Fruit fly (Drosophila melanogaster) whole organism, pupa: ENCODE results near the gene alphaSnap.

ENCODE experiments used
- CG10348 ChIP-seq: fragments of 200-800 bp; sonication (Bioruptor generic); IDR thresholded peaks from 2 replicates; pipeline ENCODE4 v1.3.6; 2022; ENCODE audit warnings: missing biosample characterization, missing genetic modification characterization
- CG12605 ChIP-seq: fragments of 200-800 bp; sonication (Bioruptor generic); IDR thresholded peaks from 2 replicates; pipeline ENCODE4 v1.3.6; 2022; ENCODE audit warnings: missing biosample characterization, missing genetic modification characterization
- CG13204 ChIP-seq: fragments of 200-800 bp; sonication (Bioruptor generic); optimal IDR thresholded peaks from 2 replicates; lab custom pipeline; 2018; ENCODE audit warnings: missing biosample characterization, mild to moderate bottlenecking, missing genetic modification characterization, moderate library complexity
- CG14655 ChIP-seq: fragments of 200-800 bp; sonication (Bioruptor generic); optimal IDR thresholded peaks from 3 replicates; lab custom pipeline; 2017; ENCODE audit warnings: mild to moderate bottlenecking, missing biosample characterization, missing genetic modification reagents, missing genetic modification characterization
- CG15710 ChIP-seq: fragments of 200-800 bp; sonication (Bioruptor generic); optimal IDR thresholded peaks from 2 replicates; lab custom pipeline; 2018; ENCODE audit warnings: missing biosample characterization, mild to moderate bottlenecking, missing genetic modification characterization, moderate library complexity
- CG17806 ChIP-seq: fragments of 200-800 bp; sonication (Bioruptor generic); optimal IDR thresholded peaks from 2 replicates; lab custom pipeline; 2018; ENCODE audit warnings: missing biosample characterization, mild to moderate bottlenecking, missing genetic modification characterization, moderate library complexity
- CG32121 ChIP-seq: fragments of 200-800 bp; sonication (Bioruptor generic); IDR thresholded peaks from 2 replicates; pipeline ENCODE4 v1.3.6; 2022; ENCODE audit warnings: missing biosample characterization, missing genetic modification characterization
- CG34367 ChIP-seq: fragments of 200-800 bp; sonication (Bioruptor generic); optimal IDR thresholded peaks from 2 replicates; lab custom pipeline; 2018; ENCODE audit warnings: missing biosample characterization, mild to moderate bottlenecking, missing genetic modification characterization
- CG4496 ChIP-seq: fragments of 200-800 bp; sonication (Bioruptor generic); IDR thresholded peaks from 3 replicates; pipeline ENCODE4 v1.3.6; 2022; ENCODE audit warnings: missing biosample characterization, missing genetic modification characterization
- CG8159 ChIP-seq: fragments of 200-800 bp; sonication (Bioruptor generic); optimal IDR thresholded peaks from 3 replicates; lab custom pipeline; 2018; ENCODE audit warnings: missing biosample characterization, mild to moderate bottlenecking, missing genetic modification characterization, moderate library complexity
- CG8301 ChIP-seq: fragments of 200-800 bp; sonication (Bioruptor generic); optimal IDR thresholded peaks from 2 replicates; lab custom pipeline; 2018; ENCODE audit warnings: missing biosample characterization, mild to moderate bottlenecking, missing genetic modification characterization
- CG9948 ChIP-seq: fragments of 200-800 bp; sonication (Bioruptor generic); optimal IDR thresholded peaks from 2 replicates; lab custom pipeline; 2018; ENCODE audit warnings: missing biosample characterization, mild to moderate bottlenecking, missing genetic modification characterization, moderate library complexity
- D1 ChIP-seq: fragments of 200-800 bp; sonication (Bioruptor generic); optimal IDR thresholded peaks from 2 replicates; lab custom pipeline; 2018; ENCODE audit warnings: missing biosample characterization, mild to moderate bottlenecking, missing genetic modification characterization, moderate library complexity
- EcR ChIP-seq: fragments of 200-800 bp; sonication (Bioruptor generic); optimal IDR thresholded peaks from 3 replicates; lab custom pipeline; 2019; ENCODE audit warnings: missing biosample characterization, missing genetic modification characterization, mild to moderate bottlenecking, moderate library complexity, missing genetic modification reagents
- Ets98B ChIP-seq: fragments of 200-800 bp; sonication (Bioruptor generic); IDR thresholded peaks from 2 replicates; pipeline ENCODE4 v1.3.6; 2022; ENCODE audit warnings: missing biosample characterization, missing genetic modification characterization
- Pif1A ChIP-seq: fragments of 200-800 bp; sonication (Bioruptor generic); optimal IDR thresholded peaks from 3 replicates; lab custom pipeline; 2016; ENCODE audit warnings: missing biosample characterization, missing genetic modification characterization
- Pif1B ChIP-seq: fragments of 200-800 bp; sonication (Bioruptor generic); optimal IDR thresholded peaks from 3 replicates; lab custom pipeline; 2016; ENCODE audit warnings: missing biosample characterization, missing genetic modification characterization
- Snoo ChIP-seq: fragments of 200-800 bp; sonication (Bioruptor generic); optimal IDR thresholded peaks from 3 replicates; lab custom pipeline; 2017; ENCODE audit warnings: missing biosample characterization, mild to moderate bottlenecking, missing genetic modification characterization, inconsistent platforms
- fd96Ca ChIP-seq: fragments of 200-800 bp; sonication (Bioruptor generic); IDR thresholded peaks from 3 replicates; pipeline ENCODE4 v1.3.6; 2022; ENCODE audit warnings: missing biosample characterization, missing genetic modification characterization
- gl ChIP-seq: fragments of 200-800 bp; sonication (Bioruptor generic); optimal IDR thresholded peaks from 2 replicates; lab custom pipeline; 2018; ENCODE audit warnings: missing biosample characterization, mild to moderate bottlenecking, missing genetic modification characterization
- rn ChIP-seq: fragments of 200-800 bp; sonication (Bioruptor generic); IDR thresholded peaks from 2 replicates; pipeline ENCODE4 v1.3.6; 2022; ENCODE audit warnings: missing biosample characterization, missing genetic modification characterization

The alphaSnap gene

DNA sequence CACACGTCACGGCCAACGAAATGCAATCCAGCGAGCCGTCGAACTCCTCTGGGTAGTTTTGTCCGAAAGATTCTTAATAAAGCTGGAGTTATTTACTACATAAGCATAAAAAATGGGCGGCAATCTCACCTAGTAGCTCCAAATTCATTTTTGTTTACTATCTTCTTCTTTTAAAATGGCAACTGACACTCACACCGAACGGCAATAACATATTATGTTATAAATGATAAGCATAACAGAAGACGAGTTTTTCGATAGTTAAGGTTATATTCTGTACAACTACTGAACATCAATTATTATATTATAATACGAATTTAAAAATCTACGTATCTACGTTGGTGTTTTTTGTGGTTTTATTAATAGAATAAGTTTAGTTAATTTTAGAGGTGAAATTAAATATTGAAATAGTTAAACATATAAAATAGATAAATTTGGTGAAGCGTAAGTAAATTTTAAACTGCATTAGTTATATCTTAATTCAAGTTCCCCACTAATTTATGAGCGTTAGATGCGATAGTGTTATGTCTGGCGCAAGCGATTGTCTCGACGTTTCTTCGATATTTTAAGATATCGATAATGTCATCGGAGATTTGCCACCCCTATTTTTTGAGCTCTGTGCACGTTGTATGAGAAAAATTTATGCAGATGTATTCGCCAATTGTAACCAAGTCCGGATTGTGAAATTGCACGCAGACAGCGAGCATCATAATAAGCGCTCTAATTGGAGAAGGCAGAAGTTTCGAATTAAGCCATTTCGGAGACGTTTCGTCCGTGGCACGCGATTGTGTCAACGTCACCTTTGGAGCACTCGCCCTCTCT is 34.5 kb downstream of the alphaSnap start, which contains the start of the genes Rbbp5 and eRF1:
Gene Rbbp5 (minus strand): TSS at position 181 of the 819 bp plus-strand sequence.
Gene eRF1 (plus strand): TSS at position 594 of the 819 bp plus-strand sequence.
- TF ChIP-seq CG15710 (tag; lab: Kevin White, UChicago) (peak; percentile 66), Pif1A (no peak), Ets98B (no peak), Pif1B (GFP tag; lab: Kevin White, UChicago) (peak; percentile 18), CG14655 (GFP tag; lab: Kevin White, UChicago) (no peak), CG17806 (peak; percentile 46), D1 (tag; lab: Kevin White, UChicago) (no peak), CG32121 (GFP tag; lab: Robert Waterston, UW) (peak; percentile 62; the same call in 1 of the 2 replicates), CG8301 (tag; lab: Kevin White, UChicago) (peak; percentile 6), CG8159 (peak; percentile 61), CG9948 (tag; lab: Kevin White, UChicago) (peak; percentile 37), CG10348 (no peak), Snoo (tag; lab: Kevin White, UChicago) (peak; percentile 43), CG4496 (no peak), CG13204 (GFP tag; lab: Kevin White, UChicago) (no peak), gl (tag; lab: Kevin White, UChicago) (no peak), CG12605 (GFP tag; lab: Robert Waterston, UW) (no peak), rn (GFP tag; lab: Robert Waterston, UW) (peak; percentile 63), CG34367 (no peak), fd96Ca (GFP tag; lab: Robert Waterston, UW) (no peak; the same call in 2 of the 3 replicates), EcR (no peak)

DNA sequence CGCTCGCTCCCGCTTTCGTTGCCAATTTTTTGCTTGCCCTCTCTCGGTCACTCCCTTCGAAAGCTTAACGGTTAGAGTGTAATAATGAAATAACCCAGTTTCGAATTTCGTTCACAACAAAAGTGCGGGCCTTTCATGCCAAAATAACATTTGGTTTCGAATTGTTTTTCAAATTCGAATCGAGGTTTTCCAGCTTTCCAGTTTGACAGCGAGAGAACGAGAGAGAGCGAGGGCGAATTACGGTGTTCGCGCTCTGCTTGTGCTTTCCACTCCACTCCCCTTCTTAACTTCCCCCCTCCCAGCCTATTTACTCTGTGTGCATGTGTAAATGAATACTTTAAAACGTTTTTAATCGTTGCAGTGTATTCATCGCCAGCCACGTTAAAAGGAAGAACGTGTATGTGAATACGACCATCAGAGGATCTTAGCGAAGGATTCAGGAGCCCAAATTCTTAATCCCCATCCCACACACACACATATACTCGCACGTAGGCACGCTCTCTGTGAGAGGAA is 35.2 kb downstream of the alphaSnap start:
- TF ChIP-seq CG15710 (tag; lab: Kevin White, UChicago) (no peak), Snoo (tag; lab: Kevin White, UChicago) (no peak), Pif1B (GFP tag; lab: Kevin White, UChicago) (no peak), CG14655 (GFP tag; lab: Kevin White, UChicago) (no peak), CG34367 (no peak), CG8301 (tag; lab: Kevin White, UChicago) (no peak), CG8159 (no peak), D1 (tag; lab: Kevin White, UChicago) (no peak), CG32121 (GFP tag; lab: Robert Waterston, UW) (no peak), Pif1A (no peak), CG13204 (GFP tag; lab: Kevin White, UChicago) (no peak), CG10348 (no peak), CG12605 (GFP tag; lab: Robert Waterston, UW) (no peak), CG17806 (no peak), CG4496 (no peak)

DNA sequence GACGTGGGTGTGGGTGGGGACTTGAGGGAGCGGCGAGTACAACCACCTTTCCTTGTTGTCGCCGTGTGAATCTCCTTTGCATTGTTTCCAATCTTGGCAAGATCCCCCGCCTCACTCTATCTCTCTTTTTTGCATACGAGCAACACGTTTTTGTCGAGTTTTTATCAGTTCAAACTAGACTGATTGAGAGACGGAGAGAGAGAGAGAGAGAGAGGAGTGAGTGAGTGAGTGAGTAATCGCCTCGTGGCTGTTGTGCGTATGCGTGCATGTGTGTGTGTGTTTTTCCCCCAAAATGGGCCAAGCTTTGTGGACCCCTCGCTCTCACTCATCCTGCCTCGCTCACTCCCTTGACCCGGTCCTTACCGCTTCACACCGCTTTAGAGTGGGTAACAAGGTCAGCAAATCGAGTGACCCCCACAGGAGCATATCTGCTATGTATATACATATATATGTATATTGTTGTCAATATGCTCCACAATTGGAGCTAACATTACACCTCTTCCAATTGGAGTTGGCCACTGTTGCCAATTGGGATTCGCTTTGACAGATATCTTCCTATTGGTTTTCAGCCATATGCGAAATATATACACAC is 36.0 kb downstream of the alphaSnap start:
- no peak for TF ChIP-seq CG13204 (GFP tag; lab: Kevin White, UChicago)
- TF ChIP-seq Pif1A = no peak
- TF ChIP-seq CG17806 = no peak
- TF ChIP-seq CG12605 (GFP tag; lab: Robert Waterston, UW) = 0 out of 2 replicates have a peak, but pooled peaks have one; percentile 46
- TF ChIP-seq CG32121 (GFP tag; lab: Robert Waterston, UW) = 0 out of 2 replicates have a peak, but pooled peaks have one; percentile 29
- peak; percentile 44; the same call in 1 of the 2 replicates for TF ChIP-seq Ets98B
- TF ChIP-seq rn (GFP tag; lab: Robert Waterston, UW) = no peak
- 0 out of 3 replicates have a peak, but pooled peaks have one; percentile 39 for TF ChIP-seq CG4496
- TF ChIP-seq EcR = peak; percentile 95
- TF ChIP-seq, all 21 proteins: peak for 5

DNA sequence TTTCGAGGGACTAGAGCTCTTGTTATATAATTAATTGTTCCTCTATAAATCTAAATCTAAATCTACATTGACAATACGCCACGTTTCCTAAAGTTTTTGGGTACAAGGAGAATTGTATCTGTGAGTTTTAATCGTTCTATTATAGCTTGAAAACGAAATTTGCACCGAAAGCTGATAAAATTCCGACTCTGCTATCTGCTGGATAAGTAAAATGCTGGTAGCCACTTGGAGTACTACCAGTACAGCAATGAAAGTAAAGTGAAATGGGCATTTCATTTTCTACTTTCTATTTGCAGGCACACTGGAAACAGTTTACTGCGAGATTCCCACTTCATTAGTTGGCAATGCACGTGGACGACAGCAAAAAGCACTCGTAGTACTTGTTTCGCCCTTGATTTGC is 39.7 kb downstream of the alphaSnap start, which contains the start of gene CG5618:
Gene CG5618 (plus strand): TSS at position 301 of the 400 bp plus-strand sequence.
- TF ChIP-seq CG34367 = no peak

DNA sequence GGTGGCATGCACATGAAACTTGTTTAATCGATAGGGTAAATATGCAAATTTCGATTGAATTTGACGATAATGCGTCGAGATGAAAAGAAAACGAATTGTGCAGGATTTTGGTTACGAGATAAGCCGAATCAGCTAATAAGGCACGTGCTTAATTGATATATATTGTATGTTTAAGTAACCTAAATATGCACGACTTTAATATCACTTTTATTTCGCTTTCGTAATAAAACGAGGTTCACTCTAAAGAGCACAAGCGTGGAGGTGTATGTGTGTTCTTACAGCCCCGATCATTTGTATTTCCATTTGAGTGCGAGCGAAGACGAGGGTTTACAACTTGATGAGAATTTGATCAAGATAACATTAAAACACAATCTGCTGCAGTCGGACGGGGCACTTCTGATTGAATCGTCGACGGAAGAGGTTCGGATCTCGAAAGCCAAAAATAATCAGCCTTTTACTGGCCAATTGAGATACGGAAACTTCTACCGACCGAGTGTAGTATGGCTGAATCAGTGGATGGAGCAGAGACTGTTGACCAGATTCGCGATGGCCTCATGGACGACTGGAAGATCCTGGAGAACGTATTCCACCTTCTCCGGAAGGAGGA is 40.4 kb downstream of the alphaSnap start:
- TF ChIP-seq CG8301 (tag; lab: Kevin White, UChicago) = no peak
- 0 out of 2 replicates have a peak, but pooled peaks have one; percentile 9 for TF ChIP-seq CG32121 (GFP tag; lab: Robert Waterston, UW)
- TF ChIP-seq Pif1B (GFP tag; lab: Kevin White, UChicago) = no peak
- no peak for TF ChIP-seq CG14655 (GFP tag; lab: Kevin White, UChicago)
- no peak for TF ChIP-seq D1 (tag; lab: Kevin White, UChicago)
- no peak for TF ChIP-seq CG15710 (tag; lab: Kevin White, UChicago)
- 0 out of 2 replicates have a peak, but pooled peaks have one; percentile 13 for TF ChIP-seq CG12605 (GFP tag; lab: Robert Waterston, UW)
- no peak for TF ChIP-seq Pif1A
- no peak for TF ChIP-seq CG9948 (tag; lab: Kevin White, UChicago)
- no peak for TF ChIP-seq Ets98B
- TF ChIP-seq Snoo (tag; lab: Kevin White, UChicago) = no peak
- TF ChIP-seq EcR = no peak
- no peak for TF ChIP-seq CG4496
- no peak for TF ChIP-seq CG10348
- TF ChIP-seq gl (tag; lab: Kevin White, UChicago) = no peak
- peak; percentile 87 for TF ChIP-seq CG8159
- TF ChIP-seq CG34367 = no peak
- no peak for TF ChIP-seq CG13204 (GFP tag; lab: Kevin White, UChicago)
- TF ChIP-seq fd96Ca (GFP tag; lab: Robert Waterston, UW) = no peak
- TF ChIP-seq CG17806 = no peak
